Worm (Caenorhabditis elegans): ENCODE results near the gene lbp-3.

The lbp-3 gene

ce11 chrX:3226348-3227229 is 30.6 kb upstream of the lbp-3 start:
- no peak for TF ChIP-seq K09A11.1 (tag; optimal IDR thresholded peaks at IDR 0.05; ENCODE audit: insufficient read depth)
- peak; percentile 72 for TF ChIP-seq ceh-34 (tag; optimal IDR thresholded peaks at IDR 0.05)
- TF ChIP-seq ref-2 (tag; optimal IDR thresholded peaks at IDR 0.05) = peak; percentile 24
- peak; percentile 38 for TF ChIP-seq ceh-2 (tag; optimal IDR thresholded peaks at IDR 0.05)
- TF ChIP-seq ceh-30 (tag; optimal IDR thresholded peaks at IDR 0.05) = no peak
- peak; percentile 1 for TF ChIP-seq nfya-1 (tag; optimal IDR thresholded peaks at IDR 0.05)
- TF ChIP-seq F13H6.1 (tag; optimal IDR thresholded peaks at IDR 0.05) = peak; percentile 8
- TF ChIP-seq tbx-2 (tag; optimal IDR thresholded peaks at IDR 0.05) = no peak
- no peak for TF ChIP-seq nhr-232 (tag; optimal IDR thresholded peaks at IDR 0.05)
- peak; percentile 26 for TF ChIP-seq ztf-16 (tag; optimal IDR thresholded peaks at IDR 0.05)
- peak; percentile 54 for TF ChIP-seq hlh-6 (tag; optimal IDR thresholded peaks at IDR 0.05)
- peak; percentile 48 for TF ChIP-seq ceh-19 (GFP tag; optimal IDR thresholded peaks at IDR 0.05)
- no peak for TF ChIP-seq pha-2 (tag; optimal IDR thresholded peaks at IDR 0.05)
- TF ChIP-seq che-1 (tag; optimal IDR thresholded peaks at IDR 0.05) = peak; percentile 8

- no peak for TF ChIP-seq F13H6.1 (tag; optimal IDR thresholded peaks at IDR 0.05)
- TF ChIP-seq madf-2 (tag; optimal IDR thresholded peaks at IDR 0.05) = no peak
- TF ChIP-seq dve-1 (tag; optimal IDR thresholded peaks at IDR 0.05) = no peak
- TF ChIP-seq K09A11.1 (tag; optimal IDR thresholded peaks at IDR 0.05; ENCODE audit: insufficient read depth) = no peak
- no peak for TF ChIP-seq zip-5 (tag; optimal IDR thresholded peaks at IDR 0.05)
- no peak for TF ChIP-seq gmeb-2 (tag; optimal IDR thresholded peaks at IDR 0.05)
- no peak for TF ChIP-seq odd-2 (tag; optimal IDR thresholded peaks at IDR 0.05)
- TF ChIP-seq ceh-14 (tag; optimal IDR thresholded peaks at IDR 0.05) = no peak
- no peak for TF ChIP-seq hlh-30 (tag; optimal IDR thresholded peaks at IDR 0.05; ENCODE audit: insufficient read depth)
- TF ChIP-seq C38D4.7 (GFP tag; optimal IDR thresholded peaks at IDR 0.05) = no peak
- TF ChIP-seq unc-42 (tag; optimal IDR thresholded peaks at IDR 0.05) = no peak
- no peak for TF ChIP-seq ref-2 (tag; optimal IDR thresholded peaks at IDR 0.05)
- no peak for TF ChIP-seq pax-1 (tag; optimal IDR thresholded peaks at IDR 0.05)
- no peak for TF ChIP-seq ceh-48 (tag; optimal IDR thresholded peaks at IDR 0.05)
- no peak for TF ChIP-seq hlh-13 (GFP tag; optimal IDR thresholded peaks at IDR 0.05)
- TF ChIP-seq ceh-6 (GFP tag; optimal IDR thresholded peaks at IDR 0.05) = no peak
- no peak for TF ChIP-seq nfya-1 (tag; optimal IDR thresholded peaks at IDR 0.05)
- no peak for TF ChIP-seq ztf-16 (tag; optimal IDR thresholded peaks at IDR 0.05)
Observed at ce11 chrX:3228701-3229100, 28.5 kb upstream of the lbp-3 start.

ce11 chrX:3230575-3230974 is 26.6 kb upstream of the lbp-3 start:
- TF ChIP-seq hlh-8 (tag; optimal IDR thresholded peaks at IDR 0.05) (no peak), ceh-19 (GFP tag; optimal IDR thresholded peaks at IDR 0.05) (no peak), nfya-1 (tag; optimal IDR thresholded peaks at IDR 0.05) (no peak), ceh-14 (tag; optimal IDR thresholded peaks at IDR 0.05) (no peak), rnt-1 (tag; optimal IDR thresholded peaks at IDR 0.05) (no peak), pax-1 (tag; optimal IDR thresholded peaks at IDR 0.05) (no peak), nhr-11 (tag; optimal IDR thresholded peaks at IDR 0.05) (no peak), C38D4.7 (GFP tag; optimal IDR thresholded peaks at IDR 0.05) (no peak), pha-4 (tag; optimal IDR thresholded peaks at IDR 0.05) (no peak), ttx-3 (tag; optimal IDR thresholded peaks at IDR 0.05) (no peak), lim-6 (tag; optimal IDR thresholded peaks at IDR 0.05) (no peak), ztf-16 (tag; optimal IDR thresholded peaks at IDR 0.05) (no peak), tbx-7 (tag; optimal IDR thresholded peaks at IDR 0.05) (no peak), fkh-6 (tag; optimal IDR thresholded peaks at IDR 0.05) (no peak)

- TF ChIP-seq hlh-6 (tag; optimal IDR thresholded peaks at IDR 0.05) = no peak
- no peak for TF ChIP-seq C08G9.2 (tag; optimal IDR thresholded peaks at IDR 0.05)
- TF ChIP-seq lin-11 (tag; optimal IDR thresholded peaks at IDR 0.05) = no peak
- TF ChIP-seq hlh-30 (tag; optimal IDR thresholded peaks at IDR 0.05; ENCODE audit: insufficient read depth) = no peak
- no peak for TF ChIP-seq ceh-30 (tag; optimal IDR thresholded peaks at IDR 0.05)
- TF ChIP-seq pqm-1 (tag; optimal IDR thresholded peaks at IDR 0.05) = no peak
- TF ChIP-seq ets-4 (tag; optimal IDR thresholded peaks at IDR 0.05) = no peak
- TF ChIP-seq ceh-48 (tag; optimal IDR thresholded peaks at IDR 0.05) = no peak
- TF ChIP-seq eyg-1 (tag; optimal IDR thresholded peaks at IDR 0.05) = no peak
- TF ChIP-seq ahr-1 (tag; optimal IDR thresholded peaks at IDR 0.05) = no peak
Observed at ce11 chrX:3235358-3235816, 21.8 kb upstream of the lbp-3 start, which contains the start of gene F28B4.3. Gene F28B4.3, minus strand, starts transcription at chrX:3235408.

Measured in whole organism, late embryonic.